Fruit fly (Drosophila melanogaster) whole organism, embryonic: ENCODE data around the gene CG32713.
A peak's percentile ranks its signal among the peaks of the same experiment; 100 is the strongest.

Experiments used
- ATbp ChIP-seq: fragments of 200-800 bp; sonication (Bioruptor generic); optimal IDR thresholded peaks from 2 replicates; lab custom pipeline; 2017; ENCODE audit warnings: missing biosample characterization, mild to moderate bottlenecking, missing genetic modification characterization, missing genetic modification reagents
- Atf-2 ChIP-seq: fragments of 200-800 bp; sonication (Bioruptor generic); optimal IDR thresholded peaks from 2 replicates; lab custom pipeline; 2016; ENCODE audit warnings: missing biosample characterization, missing genetic modification characterization
- Bdp1 ChIP-seq: fragments of 200-800 bp; sonication (Bioruptor generic); optimal IDR thresholded peaks from 3 replicates; lab custom pipeline; 2016; ENCODE audit warnings: missing biosample characterization, missing genetic modification characterization
- CG11398 ChIP-seq: fragments of 200-800 bp; sonication (Bioruptor generic); optimal IDR thresholded peaks from 2 replicates; lab custom pipeline; 2016; ENCODE audit warnings: missing biosample characterization, missing genetic modification characterization
- CG14050 ChIP-seq: fragments of 200-800 bp; sonication (Bioruptor generic); IDR thresholded peaks from 3 replicates; pipeline ENCODE4 v1.3.6; 2022; ENCODE audit warnings: missing biosample characterization, missing genetic modification characterization
- CG16815 ChIP-seq: fragments of 200-800 bp; sonication (Bioruptor generic); optimal IDR thresholded peaks from 3 replicates; lab custom pipeline; 2017; ENCODE audit warnings: missing biosample characterization, mild to moderate bottlenecking, missing genetic modification characterization
- CG17186 ChIP-seq: fragments of 200-800 bp; sonication (Bioruptor generic); optimal IDR thresholded peaks from 3 replicates; lab custom pipeline; 2017; ENCODE audit warnings: missing biosample characterization, missing genetic modification reagents, missing genetic modification characterization
- CG2889 ChIP-seq: fragments of 200-800 bp; sonication (Bioruptor generic); IDR thresholded peaks from 3 replicates; pipeline ENCODE4 v1.3.6; 2022; ENCODE audit warnings: missing biosample characterization, missing genetic modification characterization
- CG31224 ChIP-seq: fragments of 200-800 bp; sonication (Bioruptor generic); IDR thresholded peaks from 2 replicates; pipeline ENCODE4 v1.3.6; 2022; ENCODE audit warnings: missing biosample characterization, missing genetic modification characterization
- CG31365 ChIP-seq: fragments of 200-800 bp; sonication (Bioruptor generic); optimal IDR thresholded peaks from 2 replicates; lab custom pipeline; 2018; ENCODE audit warnings: missing biosample characterization, mild to moderate bottlenecking, missing genetic modification characterization
- CG33213 ChIP-seq: fragments of 200-800 bp; sonication (Bioruptor generic); optimal IDR thresholded peaks from 3 replicates; lab custom pipeline; 2016; ENCODE audit warnings: missing biosample characterization, missing genetic modification characterization
- CG34422 ChIP-seq: fragments of 200-800 bp; sonication (Bioruptor generic); IDR thresholded peaks from 3 replicates; pipeline ENCODE4 v1.3.6; 2022; ENCODE audit warnings: missing biosample characterization, missing genetic modification characterization
- CG4282 ChIP-seq: fragments of 200-800 bp; sonication (Bioruptor generic); optimal IDR thresholded peaks from 2 replicates; lab custom pipeline; 2016; ENCODE audit warnings: missing biosample characterization, missing genetic modification characterization
- CG4360 ChIP-seq: fragments of 200-800 bp; sonication (Bioruptor generic); IDR thresholded peaks from 2 replicates; pipeline ENCODE4 v1.3.6; 2022; ENCODE audit warnings: missing biosample characterization, missing genetic modification characterization
- CG4617 ChIP-seq: fragments of 200-800 bp; sonication (Bioruptor generic); optimal IDR thresholded peaks from 3 replicates; lab custom pipeline; 2016; ENCODE audit warnings: missing biosample characterization, missing genetic modification characterization, borderline replicate concordance
- CG6254 ChIP-seq: fragments of 200-800 bp; sonication (Bioruptor generic); optimal IDR thresholded peaks from 3 replicates; lab custom pipeline; 2017; ENCODE audit warnings: mild to moderate bottlenecking, missing biosample characterization, missing genetic modification reagents, missing genetic modification characterization
- CG6791 ChIP-seq: fragments of 200-800 bp; sonication (Bioruptor generic); IDR thresholded peaks from 3 replicates; pipeline ENCODE4 v1.3.6; 2022; ENCODE audit warnings: missing biosample characterization, missing genetic modification characterization; ENCODE audit not compliant: partially characterized antibody
- CG7271 ChIP-seq: fragments of 200-800 bp; sonication (Bioruptor generic); optimal IDR thresholded peaks from 2 replicates; lab custom pipeline; 2018; ENCODE audit warnings: missing biosample characterization, mild to moderate bottlenecking, missing genetic modification characterization, moderate library complexity
- CG8281 ChIP-seq: fragments of 200-800 bp; sonication (Bioruptor generic); optimal IDR thresholded peaks from 2 replicates; lab custom pipeline; 2018; ENCODE audit warnings: missing biosample characterization, mild to moderate bottlenecking, missing genetic modification characterization, moderate library complexity
- D ChIP-seq, 2 experiments: fragments of 200-800 bp in 1 of 2; fragments of >200 bp in 1 of 2; sonication (Bioruptor generic) in 1 of 2; optimal IDR thresholded peaks; 2 replicates in 1 of 2; 3 replicates in 1 of 2; lab custom pipeline; 2017; ENCODE audit warnings: mild to moderate bottlenecking in 1 of 2, missing biosample characterization in 1 of 2, missing genetic modification characterization in 1 of 2, missing genetic modification reagents in 1 of 2
- Dbx ChIP-seq: fragments of 200-800 bp; sonication (Bioruptor generic); IDR thresholded peaks from 3 replicates; pipeline ENCODE4 v1.3.6; 2022; ENCODE audit warnings: missing biosample characterization, missing genetic modification characterization
- Deaf1 ChIP-seq: fragments of 200-800 bp; optimal IDR thresholded peaks from 3 replicates; lab custom pipeline; 2019; ENCODE audit warnings: missing biosample characterization, mild to moderate bottlenecking, missing genetic modification characterization, moderate library complexity
- Dek ChIP-seq: fragments of 200-800 bp; sonication (Bioruptor generic); optimal IDR thresholded peaks from 3 replicates; lab custom pipeline; 2019; ENCODE audit warnings: missing biosample characterization, mild to moderate bottlenecking, missing genetic modification characterization, moderate library complexity
- HHEX ChIP-seq: fragments of 200-800 bp; sonication (Bioruptor generic); optimal IDR thresholded peaks from 3 replicates; lab custom pipeline; 2017; ENCODE audit warnings: missing biosample characterization, mild to moderate bottlenecking, missing genetic modification characterization, missing genetic modification reagents
- HLH54F ChIP-seq: fragments of 200-800 bp; sonication (Bioruptor generic); optimal IDR thresholded peaks from 3 replicates; lab custom pipeline; 2016; ENCODE audit warnings: missing biosample characterization, missing genetic modification characterization
- HLHmδ ChIP-seq: fragments of 200-800 bp; sonication (Bioruptor generic); optimal IDR thresholded peaks from 2 replicates; lab custom pipeline; 2018; ENCODE audit warnings: missing biosample characterization, mild to moderate bottlenecking, missing genetic modification characterization, moderate library complexity
- HmgZ ChIP-seq: fragments of 200-800 bp; sonication (Bioruptor generic); optimal IDR thresholded peaks from 2 replicates; lab custom pipeline; 2018; ENCODE audit warnings: missing biosample characterization, mild to moderate bottlenecking, missing genetic modification characterization
- Kr ChIP-seq: fragments of 200-800 bp; sonication (Bioruptor generic); optimal IDR thresholded peaks from 2 replicates; lab custom pipeline; 2017; ENCODE audit warnings: missing biosample characterization, mild to moderate bottlenecking, missing genetic modification characterization
- Lpt ChIP-seq: fragments of >200 bp; optimal IDR thresholded peaks from 2 replicates; lab custom pipeline; 2018; ENCODE audit warnings: missing biosample characterization, missing genetic modification characterization
- MBD-R2 ChIP-seq: fragments of 200-800 bp; sonication (Bioruptor generic); IDR thresholded peaks from 2 replicates; pipeline ENCODE4 v1.3.6; 2022; ENCODE audit warnings: missing biosample characterization, missing genetic modification characterization
- Med ChIP-seq: fragments of 200-800 bp; sonication (Bioruptor generic); peaks from one replicate; lab custom pipeline; 2016; ENCODE audit warnings: missing biosample characterization, missing genetic modification characterization, mild to moderate bottlenecking, inconsistent platforms, moderate library complexity
- chn ChIP-seq: fragments of 200-800 bp; sonication (Bioruptor generic); optimal IDR thresholded peaks from 2 replicates; lab custom pipeline; 2016; ENCODE audit warnings: missing biosample characterization, missing genetic modification characterization
- crc ChIP-seq: fragments of 200-800 bp; sonication (Bioruptor generic); optimal IDR thresholded peaks from 2 replicates; lab custom pipeline; 2016; ENCODE audit warnings: missing biosample characterization, missing genetic modification characterization
- crol ChIP-seq: fragments of 200-800 bp; sonication (Bioruptor generic); IDR thresholded peaks from 2 replicates; pipeline ENCODE4 v1.3.6; 2022; ENCODE audit warnings: missing biosample characterization, missing genetic modification characterization
- en ChIP-seq: fragments of 200-800 bp; sonication (Bioruptor generic); optimal IDR thresholded peaks from 2 replicates; lab custom pipeline; 2016; ENCODE audit warnings: missing biosample characterization, missing genetic modification characterization
- esg ChIP-seq: fragments of 200-800 bp; sonication (Bioruptor generic); conservative IDR thresholded peaks from 2 replicates; pipeline ENCODE4 v1.3.6; 2022; ENCODE audit warnings: missing biosample characterization, missing genetic modification characterization
- gt ChIP-seq: fragments of 200-800 bp; sonication (Bioruptor generic); IDR thresholded peaks from 2 replicates; pipeline ENCODE4 v1.3.6; 2022; ENCODE audit warnings: missing biosample characterization, missing genetic modification characterization
- hbn ChIP-seq: fragments of 200-800 bp; sonication (Bioruptor generic); IDR thresholded peaks from 2 replicates; pipeline ENCODE4 v1.3.6; 2022; ENCODE audit warnings: missing biosample characterization, missing genetic modification characterization; ENCODE audit not compliant: partially characterized antibody
- lab ChIP-seq: fragments of 200-800 bp; sonication (Bioruptor generic); optimal IDR thresholded peaks from 3 replicates; lab custom pipeline; 2017; ENCODE audit warnings: missing biosample characterization, missing genetic modification characterization, mild to moderate bottlenecking, moderate library complexity, missing genetic modification reagents
- lola ChIP-seq, 3 experiments: fragments of >200 bp in 2 of 3; fragments of 200-800 bp in 1 of 3; sonication (Bioruptor generic) in 1 of 3; optimal IDR thresholded peaks; 2 replicates each; lab custom pipeline; 2017 to 2019; ENCODE audit warnings: missing biosample characterization in 3 of 3, missing genetic modification characterization in 3 of 3, mild to moderate bottlenecking in 1 of 3, moderate library complexity in 1 of 3
- maf-S ChIP-seq: fragments of 200-800 bp; sonication (Bioruptor generic); optimal IDR thresholded peaks from 2 replicates; lab custom pipeline; 2016; ENCODE audit warnings: missing biosample characterization, missing genetic modification characterization
- otp ChIP-seq: fragments of 200-800 bp; sonication (Bioruptor generic); IDR thresholded peaks from 3 replicates; pipeline ENCODE4, ENCODE4 v1.3.6; 2022; ENCODE audit warnings: missing biosample characterization, missing genetic modification characterization
- pfk ChIP-seq: fragments of 200-800 bp; sonication (Bioruptor generic); optimal IDR thresholded peaks from 2 replicates; lab custom pipeline; 2018; ENCODE audit warnings: missing biosample characterization, mild to moderate bottlenecking, missing genetic modification characterization, moderate library complexity
- pita ChIP-seq: fragments of 200-800 bp; sonication (Bioruptor generic); optimal IDR thresholded peaks from 2 replicates; lab custom pipeline; 2017; ENCODE audit warnings: missing biosample characterization, mild to moderate bottlenecking, missing genetic modification characterization
- schlank ChIP-seq: fragments of 200-800 bp; sonication (Bioruptor generic); optimal IDR thresholded peaks from 2 replicates; lab custom pipeline; 2018; ENCODE audit warnings: missing biosample characterization, mild to moderate bottlenecking, missing genetic modification characterization
- scrt ChIP-seq: fragments of 200-800 bp; sonication (Bioruptor generic); optimal IDR thresholded peaks from 2 replicates; lab custom pipeline; 2018; ENCODE audit warnings: missing biosample characterization, mild to moderate bottlenecking, missing genetic modification characterization, moderate library complexity
- sob ChIP-seq: fragments of 200-800 bp; sonication (Bioruptor generic); IDR thresholded peaks from 2 replicates; pipeline ENCODE4 v1.3.6; 2022; ENCODE audit warnings: missing biosample characterization, missing genetic modification characterization
- tup ChIP-seq: fragments of 200-800 bp; sonication (Bioruptor generic); optimal IDR thresholded peaks from 2 replicates; lab custom pipeline; 2016; ENCODE audit warnings: missing biosample characterization, mild to moderate bottlenecking, missing genetic modification characterization, moderate library complexity
- vfl ChIP-seq: fragments of 200-800 bp; sonication (Bioruptor generic); optimal IDR thresholded peaks from 2 replicates; lab custom pipeline; 2016; ENCODE audit warnings: missing biosample characterization, missing genetic modification characterization
- vvl ChIP-seq: fragments of 200-800 bp; sonication (Bioruptor generic); IDR thresholded peaks from 2 replicates; pipeline ENCODE4 v1.3.6; 2022; ENCODE audit warnings: missing biosample characterization, missing genetic modification characterization

CG32713 gene

DNA sequence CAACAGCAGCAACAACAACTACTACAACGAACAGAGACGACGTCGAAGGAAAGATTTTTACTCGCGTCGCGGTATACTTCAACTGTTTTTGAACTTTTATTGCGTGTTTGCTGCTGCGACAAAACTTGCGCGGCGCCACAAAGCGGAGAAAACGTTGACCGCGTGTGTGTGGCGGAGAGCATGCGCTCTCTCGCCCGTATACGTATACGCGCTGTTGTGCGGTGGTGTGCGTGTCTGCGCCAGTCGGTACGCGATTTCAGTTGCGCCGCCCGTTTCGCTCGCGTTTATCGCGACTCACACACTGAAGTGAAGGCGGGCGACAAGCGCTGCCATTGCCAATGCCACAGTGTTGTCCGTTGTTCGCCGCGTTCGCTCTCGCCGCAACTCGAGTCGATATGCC lies 47.6 kb downstream of the CG32713 start (continued):
- TF ChIP-seq lab (peak; percentile 50), HmgZ (peak; percentile 75), sob (peak; percentile 85), Dbx (peak; percentile 91), CG16815 (no peak), Dek (tag; lab: Kevin White, UChicago) (no peak), maf-S (GFP tag; lab: Kevin White, UChicago) (no peak), CG6791 (GFP tag; lab: Robert Waterston, UW) (no peak; the same call in 2 of the 3 replicates), pfk (GFP tag; lab: Kevin White, UChicago) (peak; percentile 79), CG4617 (no peak), HHEX (GFP tag; lab: Kevin White, UChicago) (no peak), CG4282 (GFP tag; lab: Kevin White, UChicago) (no peak), vfl (no peak), pita (GFP tag; lab: Kevin White, UChicago) (no peak), HLHmδ (GFP tag; lab: Kevin White, UChicago) (peak; percentile 95), MBD-R2 (GFP tag; lab: Robert Waterston, UW) (peak; percentile 57), esg (GFP tag; lab: Robert Waterston, UW) (no peak), CG8281 (tag; lab: Kevin White, UChicago) (no peak), scrt (peak; percentile 73), CG33213 (GFP tag; lab: Kevin White, UChicago) (no peak), schlank (tag; lab: Kevin White, UChicago) (peak; percentile 78), vvl (GFP tag; lab: Robert Waterston, UW) (peak; percentile 85), CG4360 (GFP tag; lab: Robert Waterston, UW) (peak; percentile 44), tup (GFP tag; lab: Kevin White, UChicago) (no peak), en (GFP tag; lab: Kevin White, UChicago) (no peak), otp (GFP tag; lab: Robert Waterston, UW) (peak; percentile 54; the same call in 1 of the 3 replicates), lola (GFP tag; optimal IDR thresholded peaks at IDR 0.05; lab: Kevin White, UChicago) (no peak), Atf-2 (GFP tag; lab: Kevin White, UChicago) (no peak), crol (GFP tag; lab: Robert Waterston, UW) (no peak), Med (GFP tag; lab: Kevin White, UChicago) (peak; percentile 90), CG14050 (GFP tag; lab: Robert Waterston, UW) (peak; percentile 43; the same call in 1 of the 3 replicates), ATbp (no peak), CG6254 (GFP tag; lab: Kevin White, UChicago) (no peak), Deaf1 (tag; lab: Kevin White, UChicago) (peak; percentile 53), CG34422 (peak; percentile 78; the same call in 1 of the 3 replicates), D (optimal IDR thresholded peaks at IDR 0.05; lab: Kevin White, UChicago) (no peak), D (GFP tag; optimal IDR thresholded peaks at IDR 0.05; lab: Kevin White, UChicago) (no peak), CG11398 (GFP tag; lab: Kevin White, UChicago) (no peak), gt (GFP tag; lab: Robert Waterston, UW) (no peak), HLH54F (no peak), CG17186 (no peak), crc (GFP tag; lab: Kevin White, UChicago) (no peak), Bdp1 (no peak), CG31365 (tag; lab: Kevin White, UChicago) (peak; percentile 61), Kr (GFP tag; lab: Kevin White, UChicago) (no peak), CG31224 (GFP tag; lab: Robert Waterston, UW) (peak; percentile 78), Lpt (GFP tag; lab: Kevin White, UChicago) (no peak), CG2889 (no peak), chn (no peak), hbn (0 out of 2 replicates have a peak, but pooled peaks have one; percentile 23), CG7271 (tag; lab: Kevin White, UChicago) (peak; percentile 19)
